Worm (Caenorhabditis elegans) whole organism, early embryonic: ENCODE results near the gene gkow-1.

Experiments
- B0310.2 ChIP-seq: sonication (generic microtip); optimal IDR thresholded peaks from 2 replicates; lab custom pipeline; 2016; ENCODE audit warnings: mild to moderate bottlenecking, missing genetic modification characterization, missing compliant biosample characterization
- F13C5.2 ChIP-seq: sonication (generic microtip); optimal IDR thresholded peaks from 2 replicates; lab custom pipeline; 2017; ENCODE audit warnings: mild to moderate bottlenecking, missing genetic modification characterization, inconsistent platforms, missing compliant biosample characterization
- aly-1 ChIP-seq: sonication (generic microtip); optimal IDR thresholded peaks from 2 replicates; lab custom pipeline; 2016; ENCODE audit warnings: missing genetic modification characterization, missing compliant biosample characterization
- ama-1 ChIP-seq: fragments of 150-350 bp; optimal IDR thresholded peaks from 2 replicates; lab custom pipeline; 2014
- ceh-13 ChIP-seq: fragments of 200-800 bp; sonication (Bioruptor generic); optimal IDR thresholded peaks from 2 replicates; lab custom pipeline; 2018; ENCODE audit warnings: mild to moderate bottlenecking, missing genetic modification characterization, missing compliant biosample characterization
- ceh-36 ChIP-seq: sonication (generic microtip); optimal IDR thresholded peaks from 2 replicates; lab custom pipeline; 2016; ENCODE audit warnings: missing genetic modification characterization, inconsistent platforms, missing compliant biosample characterization
- ets-7 ChIP-seq: sonication (generic microtip); optimal IDR thresholded peaks from 2 replicates; lab custom pipeline; 2016; ENCODE audit warnings: missing genotype, missing genetic modification characterization, missing compliant biosample characterization
- flt-1 ChIP-seq: fragments of 200-800 bp; sonication (Bioruptor generic); IDR thresholded peaks from 2 replicates; pipeline ENCODE4 v1.3.6; 2022; ENCODE audit warnings: missing genetic modification characterization, missing compliant biosample characterization
- hmbx-1 ChIP-seq: sonication (generic microtip); optimal IDR thresholded peaks from 2 replicates; lab custom pipeline; 2016; ENCODE audit warnings: mild to moderate bottlenecking, missing genetic modification characterization, missing compliant biosample characterization
- hmg-4 ChIP-seq: fragments of 200-800 bp; sonication (Bioruptor generic); optimal IDR thresholded peaks from 2 replicates; lab custom pipeline; 2018; ENCODE audit warnings: mild to moderate bottlenecking, missing genetic modification characterization, missing compliant biosample characterization
- hnd-1 ChIP-seq: sonication (generic microtip); optimal IDR thresholded peaks from 2 replicates; lab custom pipeline; 2016; ENCODE audit warnings: missing genetic modification characterization, missing compliant biosample characterization
- pes-1 ChIP-seq: fragments of 200-800 bp; sonication (Bioruptor generic); IDR thresholded peaks from 2 replicates; pipeline ENCODE4 v1.3.6; 2022; ENCODE audit warnings: missing genetic modification reagents, missing genetic modification characterization, missing compliant biosample characterization
- scrt-1 ChIP-seq: fragments of 200-800 bp; sonication (Bioruptor generic); IDR thresholded peaks from 2 replicates; pipeline ENCODE4 v1.3.6; 2022; ENCODE audit warnings: missing genetic modification characterization, missing compliant biosample characterization
- sea-1 ChIP-seq: fragments of 200-800 bp; sonication (Bioruptor generic); conservative IDR thresholded peaks from 2 replicates; pipeline ENCODE4 v1.3.6; 2022; ENCODE audit warnings: missing genetic modification characterization, missing compliant biosample characterization
- tbx-11 ChIP-seq: fragments of 200-800 bp; sonication (Bioruptor generic); IDR thresholded peaks from 2 replicates; pipeline ENCODE4 v1.3.6; 2022; ENCODE audit warnings: missing genetic modification characterization, missing compliant biosample characterization
- tbx-37 ChIP-seq: fragments of 200-800 bp; sonication (Bioruptor generic); conservative IDR thresholded peaks from 2 replicates; pipeline ENCODE4 v1.3.6; 2022; ENCODE audit warnings: missing genetic modification reagents, missing genetic modification characterization, missing compliant biosample characterization
- tra-4 ChIP-seq: sonication (generic microtip); optimal IDR thresholded peaks from 2 replicates; lab custom pipeline; 2017; ENCODE audit warnings: missing genetic modification characterization, missing compliant biosample characterization

Gene gkow-1

ce11 chrIV:10403193-10404058 is 45.5 kb downstream of the gkow-1 start, which contains the start of gene gpa-7:
Gene gpa-7, plus strand, starts transcription at chrIV:10404008.
- no peak for TF ChIP-seq hmg-4 (GFP tag; lab: Kevin White, UChicago)
- TF ChIP-seq aly-1 (tag; lab: Kevin White, UChicago) = peak; percentile 56
- TF ChIP-seq tbx-11 (GFP tag; lab: Robert Waterston, UW) = 0 out of 2 replicates have a peak, but pooled peaks have one; percentile 34
- TF ChIP-seq F13C5.2 (tag; lab: Kevin White, UChicago) = peak; percentile 56
- TF ChIP-seq pes-1 = no peak
- TF ChIP-seq B0310.2 (tag; lab: Kevin White, UChicago) = no peak

- TF ChIP-seq hnd-1 (tag; lab: Kevin White, UChicago) = no peak
- TF ChIP-seq B0310.2 (tag; lab: Kevin White, UChicago) = no peak
- TF ChIP-seq tbx-11 (GFP tag; lab: Robert Waterston, UW) = no peak
- TF ChIP-seq ceh-13 (GFP tag; lab: Kevin White, UChicago) = no peak
- TF ChIP-seq flt-1 (GFP tag; lab: Robert Waterston, UW) = no peak
- TF ChIP-seq hmbx-1 (tag; lab: Kevin White, UChicago) = no peak
- no peak for TF ChIP-seq tbx-37 (GFP tag; lab: Robert Waterston, UW)
- TF ChIP-seq ama-1 (lab: Kevin White, UChicago) = no peak
- no peak for TF ChIP-seq sea-1 (GFP tag; lab: Robert Waterston, UW)
- TF ChIP-seq F13C5.2 (tag; lab: Kevin White, UChicago) = no peak
- no peak for TF ChIP-seq scrt-1 (GFP tag; lab: Robert Waterston, UW)
- no peak for TF ChIP-seq ets-7 (tag; lab: Kevin White, UChicago)
- TF ChIP-seq aly-1 (tag; lab: Kevin White, UChicago) = no peak
- TF ChIP-seq pes-1 = no peak
- TF ChIP-seq tra-4 = no peak
- no peak for TF ChIP-seq ceh-36 (tag; lab: Kevin White, UChicago)
These were observed 51.4 kb downstream of the gkow-1 start, which contains the start of gene rfk-1 for ce11 chrIV:10409377-10409776. Gene rfk-1, minus strand, starts transcription at chrIV:10409477.
